Worm (Caenorhabditis elegans) whole organism, L1 larva: Measurements from ENCODE around the gene F55A11.6.

Experiments used
- C16A3.4 ChIP-seq: fragments of 150-350 bp; optimal IDR thresholded peaks from 2 replicates; lab custom pipeline; 2014; ENCODE audit warnings: missing biosample characterization, missing genetic modification characterization
- Y116A8C.19 ChIP-seq: sonication (generic microtip); optimal IDR thresholded peaks from 2 replicates; lab custom pipeline; 2016; ENCODE audit warnings: missing compliant biosample characterization, missing genetic modification characterization, borderline replicate concordance
- alr-1 ChIP-seq: fragments of 200-800 bp; sonication (Bioruptor generic); optimal IDR thresholded peaks from 2 replicates; lab custom pipeline; 2018; ENCODE audit warnings: borderline replicate concordance, mild to moderate bottlenecking, missing genetic modification characterization, missing compliant biosample characterization
- ama-1 ChIP-seq: fragments of 150-350 bp; optimal IDR thresholded peaks from 2 replicates; lab custom pipeline; 2014
- ceh-8 ChIP-seq: fragments of 200-800 bp; sonication (Bioruptor generic); optimal IDR thresholded peaks from 2 replicates; lab custom pipeline; 2018; ENCODE audit warnings: mild to moderate bottlenecking, missing genetic modification characterization, moderate library complexity, missing compliant biosample characterization
- ceh-82 ChIP-seq, 3 experiments: fragments of 150-350 bp in 1 of 3; sonication (generic microtip) in 2 of 3; optimal IDR thresholded peaks; 2 replicates each; lab custom pipeline; 2014 to 2017; ENCODE audit warnings: missing biosample characterization in 3 of 3, missing genetic modification characterization in 3 of 3
- ceh-88 ChIP-seq: fragments of 200-800 bp; sonication (Bioruptor generic); IDR thresholded peaks from 2 replicates; pipeline ENCODE4 v1.3.6; 2022; ENCODE audit warnings: missing genetic modification characterization, missing compliant biosample characterization
- dpl-1 ChIP-seq, 3 experiments: fragments of 150-350 bp in 2 of 3; sonication (generic microtip) in 1 of 3; optimal IDR thresholded peaks; 2 replicates each; lab custom pipeline; 2014 to 2017; ENCODE audit warnings: missing biosample characterization in 3 of 3, missing genetic modification characterization in 3 of 3, missing genetic modification reagents in 3 of 3
- efl-1 ChIP-seq, 4 experiments: fragments of 150-350 bp; optimal IDR thresholded peaks in 3 of 4; peaks in 1 of 4; 1 replicate in 1 of 4; 2 replicates in 3 of 4; lab custom pipeline; 2014; ENCODE audit warnings: missing biosample characterization in 2 of 4, missing genetic modification characterization in 2 of 4, missing genetic modification reagents in 2 of 4
- efl-3 ChIP-seq: fragments of 200-800 bp; sonication (Bioruptor generic); optimal IDR thresholded peaks from 2 replicates; lab custom pipeline; 2018; ENCODE audit warnings: mild to moderate bottlenecking, missing genetic modification characterization, missing compliant biosample characterization
- egl-13 ChIP-seq: sonication (generic microtip); optimal IDR thresholded peaks from 2 replicates; lab custom pipeline; 2016; ENCODE audit warnings: missing genotype, missing genetic modification reagents, missing genetic modification characterization, missing compliant biosample characterization
- egl-27 ChIP-seq, 2 experiments: fragments of 150-350 bp in 1 of 2; sonication (generic microtip); optimal IDR thresholded peaks; 3 replicates each; lab custom pipeline; 2017 to 2018; ENCODE audit warnings: missing biosample characterization in 2 of 2, missing genetic modification characterization in 2 of 2, missing genetic modification reagents in 2 of 2
- elt-2 ChIP-seq: sonication (generic microtip); optimal IDR thresholded peaks from 2 replicates; lab custom pipeline; 2016; ENCODE audit warnings: missing genetic modification characterization, mild to moderate bottlenecking, inconsistent platforms, missing compliant biosample characterization, missing genetic modification reagents
- ets-5 ChIP-seq: fragments of 200-800 bp; sonication (Bioruptor generic); IDR thresholded peaks from 2 replicates; pipeline ENCODE4 v1.3.6; 2022; ENCODE audit warnings: missing genetic modification characterization, missing compliant biosample characterization
- fkh-4 ChIP-seq: sonication (generic microtip); optimal IDR thresholded peaks from 2 replicates; lab custom pipeline; 2016; ENCODE audit warnings: missing compliant biosample characterization, missing genetic modification characterization, borderline replicate concordance
- grh-1 ChIP-seq: fragments of 200-800 bp; sonication (Bioruptor generic); IDR thresholded peaks from 2 replicates; pipeline ENCODE4 v1.3.6; 2022; ENCODE audit warnings: missing genetic modification reagents, missing genetic modification characterization, missing compliant biosample characterization
- hlh-4 ChIP-seq: sonication (generic microtip); optimal IDR thresholded peaks from 2 replicates; lab custom pipeline; 2016; ENCODE audit warnings: mild to moderate bottlenecking, missing genetic modification characterization, missing compliant biosample characterization
- hpl-2 ChIP-seq: fragments of 150-350 bp; optimal IDR thresholded peaks from 2 replicates; lab custom pipeline; 2014; ENCODE audit warnings: missing biosample characterization, missing genetic modification reagents, missing genetic modification characterization
- isw-1 ChIP-seq: fragments of 200-800 bp; sonication (Bioruptor generic); IDR thresholded peaks from 2 replicates; pipeline ENCODE4 v1.3.6; 2022; ENCODE audit warnings: missing genetic modification characterization, missing compliant biosample characterization
- jun-1 ChIP-seq: fragments of 150-350 bp; optimal IDR thresholded peaks from 2 replicates; lab custom pipeline; 2014; ENCODE audit warnings: missing biosample characterization, missing genetic modification reagents, missing genetic modification characterization
- lin-13 ChIP-seq: fragments of 150-350 bp; optimal IDR thresholded peaks from 2 replicates; lab custom pipeline; 2014; ENCODE audit warnings: missing biosample characterization, missing genetic modification reagents, missing genetic modification characterization
- lin-35 ChIP-seq, 2 experiments: fragments of 150-350 bp; optimal IDR thresholded peaks; 2 replicates each; lab custom pipeline; 2014; ENCODE audit warnings: missing biosample characterization in 2 of 2, missing genetic modification characterization in 2 of 2, missing genetic modification reagents in 2 of 2
- lin-39 ChIP-seq: fragments of 150-350 bp; optimal IDR thresholded peaks from 2 replicates; lab custom pipeline; 2014; ENCODE audit warnings: missing biosample characterization, missing genetic modification reagents, missing genetic modification characterization
- lir-3 ChIP-seq: sonication (generic microtip); optimal IDR thresholded peaks from 2 replicates; lab custom pipeline; 2016; ENCODE audit warnings: mild to moderate bottlenecking, missing genetic modification characterization, moderate library complexity, missing compliant biosample characterization; ENCODE audit not compliant: poor library complexity
- lsy-2 ChIP-seq, 2 experiments: fragments of 150-350 bp; optimal IDR thresholded peaks; 2 replicates each; lab custom pipeline; 2014; ENCODE audit warnings: missing biosample characterization in 2 of 2, missing genetic modification characterization in 2 of 2
- mdl-1 ChIP-seq, 2 experiments: fragments of 150-350 bp; optimal IDR thresholded peaks; 2 replicates each; lab custom pipeline; 2014 to 2017; ENCODE audit warnings: missing biosample characterization in 2 of 2, missing genetic modification characterization in 2 of 2, inconsistent platforms in 1 of 2
- mef-2 ChIP-seq: fragments of 150-350 bp; optimal IDR thresholded peaks from 2 replicates; lab custom pipeline; 2014; ENCODE audit warnings: missing biosample characterization, missing genetic modification characterization
- nhr-19 ChIP-seq: fragments of 200-800 bp; sonication (Bioruptor generic); conservative IDR thresholded peaks from 2 replicates; pipeline ENCODE4 v1.3.6; 2022; ENCODE audit warnings: missing genetic modification characterization, missing compliant biosample characterization
- nhr-20 ChIP-seq: sonication (generic microtip); optimal IDR thresholded peaks from 2 replicates; lab custom pipeline; 2016; ENCODE audit warnings: mild to moderate bottlenecking, missing genetic modification characterization, missing compliant biosample characterization
- nhr-237 ChIP-seq: fragments of 150-350 bp; optimal IDR thresholded peaks from 2 replicates; lab custom pipeline; 2014; ENCODE audit warnings: missing biosample characterization, missing genetic modification characterization
- nhr-47 ChIP-seq: sonication (generic microtip); optimal IDR thresholded peaks from 2 replicates; lab custom pipeline; 2016; ENCODE audit warnings: mild to moderate bottlenecking, missing genetic modification characterization, moderate library complexity, missing compliant biosample characterization
- nhr-71 ChIP-seq: sonication (generic microtip); optimal IDR thresholded peaks from 2 replicates; lab custom pipeline; 2016; ENCODE audit warnings: mild to moderate bottlenecking, missing genetic modification characterization, moderate library complexity, missing compliant biosample characterization
- nhr-85 ChIP-seq: sonication (generic microtip); peaks from one replicate; lab custom pipeline; 2016; ENCODE audit warnings: missing genetic modification characterization, inconsistent platforms, missing compliant biosample characterization
- nhr-90 ChIP-seq: sonication (generic microtip); optimal IDR thresholded peaks from 2 replicates; lab custom pipeline; 2016; ENCODE audit warnings: mild to moderate bottlenecking, missing genetic modification characterization, missing compliant biosample characterization; ENCODE audit not compliant: poor library complexity
- rnt-1 ChIP-seq: sonication (generic microtip); optimal IDR thresholded peaks from 2 replicates; lab custom pipeline; 2016; ENCODE audit warnings: mild to moderate bottlenecking, missing genetic modification characterization, moderate library complexity, missing compliant biosample characterization
- sox-4 ChIP-seq: sonication (generic microtip); optimal IDR thresholded peaks from 2 replicates; lab custom pipeline; 2016; ENCODE audit warnings: missing genetic modification characterization, missing compliant biosample characterization
- sptf-1 ChIP-seq: fragments of 150-350 bp; optimal IDR thresholded peaks from 2 replicates; lab custom pipeline; 2014; ENCODE audit warnings: missing biosample characterization, missing genetic modification characterization
- sup-37 ChIP-seq: fragments of 200-800 bp; sonication (Bioruptor generic); optimal IDR thresholded peaks from 2 replicates; lab custom pipeline; 2018; ENCODE audit warnings: mild to moderate bottlenecking, missing genetic modification characterization, missing compliant biosample characterization
- tbx-2 ChIP-seq: sonication (generic microtip); optimal IDR thresholded peaks from 2 replicates; lab custom pipeline; 2016; ENCODE audit warnings: missing genetic modification characterization, missing compliant biosample characterization
- tlp-1 ChIP-seq: fragments of 150-350 bp; optimal IDR thresholded peaks from 2 replicates; lab custom pipeline; 2014; ENCODE audit warnings: missing biosample characterization, missing genetic modification characterization
- unc-86 ChIP-seq: sonication (generic microtip); optimal IDR thresholded peaks from 2 replicates; lab custom pipeline; 2016; ENCODE audit warnings: missing genetic modification characterization, missing compliant biosample characterization
- unc-98 ChIP-seq: fragments of 200-800 bp; sonication (Bioruptor generic); IDR thresholded peaks from 2 replicates; pipeline ENCODE4 v1.3.6; 2022; ENCODE audit warnings: missing genetic modification characterization, missing compliant biosample characterization
- ztf-4 ChIP-seq: fragments of 150-350 bp; optimal IDR thresholded peaks from 2 replicates; lab custom pipeline; 2014; ENCODE audit warnings: missing biosample characterization, missing genetic modification characterization

Gene F55A11.6

DNA sequence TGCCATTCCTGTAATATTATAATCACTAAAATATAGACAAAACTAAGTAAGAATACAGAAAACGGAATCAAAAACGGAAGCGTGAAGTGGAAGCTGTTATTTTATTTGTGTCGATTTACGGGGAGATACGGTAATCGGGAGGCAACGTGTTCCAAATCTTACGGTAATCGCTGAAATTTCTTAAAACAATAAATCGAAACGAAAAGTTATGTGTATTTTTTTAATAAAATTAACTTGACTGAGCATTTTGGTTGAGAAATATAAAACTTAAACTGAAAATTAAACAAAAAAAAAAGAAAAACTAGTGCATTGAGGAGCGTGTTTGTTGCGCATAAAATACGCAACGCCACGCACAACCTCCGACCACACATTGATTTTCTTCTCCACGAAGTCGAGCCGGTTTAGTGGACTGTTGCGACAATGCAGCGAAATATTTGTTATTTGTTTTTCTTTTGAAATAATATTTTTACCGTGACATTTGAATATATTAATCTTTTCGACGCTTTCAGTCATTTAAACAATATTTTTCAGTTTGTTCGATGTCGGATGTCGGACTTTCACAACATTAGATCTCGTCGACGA, 12.2 kb upstream of the F55A11.6 start, which contains the start of the genes F55A11.1 and syx-5 (continued):
- TF ChIP-seq efl-1 (optimal IDR thresholded peaks at IDR 0.05; lab: Kevin White, UChicago) (peak; percentile 76 to 86), efl-1 (GFP tag; optimal IDR thresholded peaks at IDR 0.05 in 1 of 2; lab: Kevin White, UChicago) (peak; percentile 79 to 97), nhr-20 (tag; lab: Kevin White, UChicago) (peak; percentile 96), tbx-2 (tag; lab: Kevin White, UChicago) (peak; percentile 96), unc-98 (GFP tag; lab: Robert Waterston, UW) (peak; percentile 42; the same call in 1 of the 2 replicates), nhr-90 (tag; lab: Kevin White, UChicago) (peak; percentile 96), ceh-82 (tag; optimal IDR thresholded peaks at IDR 0.05; lab: Kevin White, UChicago) (peak; percentile 34 to 64 (median 57))

DNA sequence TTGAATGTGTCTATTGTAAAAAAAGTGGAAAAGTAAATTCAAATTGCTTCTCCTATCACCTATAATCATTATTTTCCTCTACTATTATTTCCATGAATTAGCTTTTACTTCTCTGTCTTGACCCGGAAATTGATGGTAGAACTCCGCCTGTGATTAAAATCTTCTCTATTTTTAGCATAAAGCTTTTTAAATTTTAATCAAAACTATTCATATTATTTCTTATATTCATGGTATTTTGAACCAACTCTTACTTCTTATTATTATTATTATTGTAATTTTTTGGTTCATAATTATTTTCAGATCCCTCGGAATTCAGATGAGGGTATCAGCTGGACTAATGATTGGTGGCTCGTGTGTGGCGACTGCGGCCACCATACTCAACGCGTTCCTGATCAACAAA, 9.6 kb upstream of the F55A11.6 start, which contains the start of gene sel-11:
sel-11 (plus strand) TSS at position 301 of the 400 bp plus-strand sequence.
- no peak for TF ChIP-seq nhr-90 (tag; lab: Kevin White, UChicago)
- TF ChIP-seq tlp-1 (tag; lab: Kevin White, UChicago) = no peak
- TF ChIP-seq jun-1 (tag; lab: Kevin White, UChicago) = no peak
- TF ChIP-seq ceh-8 = no peak
- TF ChIP-seq grh-1 (GFP tag; lab: Robert Waterston, UW) = no peak
- no peak for TF ChIP-seq nhr-237 (tag; lab: Kevin White, UChicago)
- no peak for TF ChIP-seq hpl-2 (GFP tag; lab: Kevin White, UChicago)
- no peak for TF ChIP-seq ztf-4 (tag; lab: Kevin White, UChicago)
- no peak for TF ChIP-seq isw-1 (GFP tag; lab: Robert Waterston, UW)
- TF ChIP-seq egl-13 (tag; lab: Kevin White, UChicago) = no peak
- TF ChIP-seq sptf-1 = no peak
- TF ChIP-seq mef-2 (tag; lab: Kevin White, UChicago) = no peak
- TF ChIP-seq rnt-1 (tag; lab: Kevin White, UChicago) = no peak
- no peak for TF ChIP-seq ets-5 (GFP tag; lab: Robert Waterston, UW)
- no peak for TF ChIP-seq nhr-47 (tag; lab: Kevin White, UChicago)

DNA sequence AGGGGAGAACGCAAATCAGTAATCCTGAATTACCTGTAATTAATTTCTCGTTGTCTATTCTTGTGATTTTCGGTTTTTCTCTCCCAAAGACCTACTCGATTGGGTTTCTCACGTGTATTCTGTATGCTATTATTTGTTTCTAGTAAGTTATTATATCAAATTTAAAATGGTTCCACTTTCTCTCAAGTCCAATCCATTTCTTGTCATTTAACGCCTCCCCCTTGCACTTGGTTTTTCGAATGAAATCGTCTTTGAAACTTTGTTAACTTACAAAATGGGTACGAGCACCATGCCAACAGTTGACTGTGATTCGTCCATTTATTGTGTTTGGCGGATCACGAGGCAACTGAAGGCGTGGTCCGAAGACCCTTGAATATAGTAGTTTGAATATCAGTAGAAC, 7.0 kb upstream of the F55A11.6 start:
- TF ChIP-seq lsy-2 (tag; optimal IDR thresholded peaks at IDR 0.05; lab: Kevin White, UChicago) = no peak
- TF ChIP-seq efl-1 (optimal IDR thresholded peaks at IDR 0.05; lab: Kevin White, UChicago) = no peak
- peak in 1 of 2 experiments; percentile 56 for TF ChIP-seq efl-1 (GFP tag; optimal IDR thresholded peaks at IDR 0.05 in 1 of 2; lab: Kevin White, UChicago)
- no peak for TF ChIP-seq nhr-237 (tag; lab: Kevin White, UChicago)
- no peak for TF ChIP-seq Y116A8C.19 (tag; lab: Kevin White, UChicago)
- TF ChIP-seq hlh-4 = no peak
- TF ChIP-seq, all 84 proteins: peak for 1

DNA sequence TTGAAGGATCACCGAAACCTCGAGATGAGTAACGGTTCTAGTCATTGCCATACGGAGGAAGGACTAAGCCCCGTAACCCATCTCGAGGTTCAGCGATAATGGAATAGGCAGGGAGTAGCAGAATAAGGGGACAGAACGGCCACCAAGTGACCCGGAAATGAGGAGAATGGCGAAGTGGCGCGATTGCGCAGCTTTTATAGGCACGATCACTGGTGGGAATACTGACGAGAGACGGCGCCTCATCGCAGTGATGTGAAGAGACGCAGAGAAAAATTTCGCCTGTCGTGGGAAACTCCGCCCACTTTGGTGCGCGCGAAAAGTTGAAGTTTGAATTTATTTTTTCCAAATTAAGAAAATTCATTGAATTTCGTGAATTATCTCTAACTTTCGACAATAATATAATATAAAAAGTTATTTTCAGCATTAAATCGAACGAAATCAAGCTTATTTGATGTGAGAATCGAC, 6.6 kb upstream of the F55A11.6 start, which contains the start of gene F55A11.4:
F55A11.4 (plus strand) TSS at position 415 of the 465 bp plus-strand sequence.
- TF ChIP-seq nhr-71 (tag; lab: Kevin White, UChicago) (peak; percentile 9), elt-2 (tag; lab: Kevin White, UChicago) (no peak), unc-86 (tag; lab: Kevin White, UChicago) (no peak), unc-98 (GFP tag; lab: Robert Waterston, UW) (no peak), lin-39 (tag; lab: Kevin White, UChicago) (no peak), mdl-1 (tag; optimal IDR thresholded peaks at IDR 0.05; lab: Kevin White, UChicago) (no peak), nhr-19 (GFP tag; lab: Robert Waterston, UW) (no peak), nhr-237 (tag; lab: Kevin White, UChicago) (no peak), sox-4 (tag; lab: Kevin White, UChicago) (no peak), C16A3.4 (tag; lab: Kevin White, UChicago) (no peak), egl-13 (tag; lab: Kevin White, UChicago) (no peak), efl-3 (GFP tag; lab: Kevin White, UChicago) (no peak), lin-13 (no peak), lin-35 (GFP tag; optimal IDR thresholded peaks at IDR 0.05; lab: Kevin White, UChicago) (peak in 1 of 2 experiments; percentile 43), dpl-1 (GFP tag; optimal IDR thresholded peaks at IDR 0.05; lab: Kevin White, UChicago) (peak; percentile 27 to 48 (median 46)), lir-3 (tag; lab: Kevin White, UChicago) (no peak), fkh-4 (no peak), tlp-1 (tag; lab: Kevin White, UChicago) (no peak), ets-5 (GFP tag; lab: Robert Waterston, UW) (no peak), ama-1 (lab: Kevin White, UChicago) (no peak), alr-1 (tag; lab: Kevin White, UChicago) (no peak), egl-27 (tag; optimal IDR thresholded peaks at IDR 0.05; lab: Kevin White, UChicago) (no peak), nhr-85 (tag; lab: Kevin White, UChicago) (peak; percentile 52), mef-2 (tag; lab: Kevin White, UChicago) (no peak), hpl-2 (GFP tag; lab: Kevin White, UChicago) (no peak), nhr-20 (tag; lab: Kevin White, UChicago) (no peak), sup-37 (GFP tag; lab: Kevin White, UChicago) (no peak), ceh-88 (GFP tag; lab: Robert Waterston, UW) (no peak)
